Worm (Caenorhabditis elegans): Measurements from ENCODE around the gene tub-1.

ce11 chrII:8126132-8126531 is 30.6 kb downstream of the tub-1 start:
- no peak for TF ChIP-seq pha-4 (tag; optimal IDR thresholded peaks at IDR 0.05)
- no peak for TF ChIP-seq tbx-2 (tag; optimal IDR thresholded peaks at IDR 0.05)
- no peak for TF ChIP-seq fkh-10 (GFP tag; optimal IDR thresholded peaks at IDR 0.05)
- no peak for TF ChIP-seq unc-55 (GFP tag; optimal IDR thresholded peaks at IDR 0.05)
- TF ChIP-seq Y22D7AL.16 (tag; optimal IDR thresholded peaks at IDR 0.05) = no peak
- no peak for TF ChIP-seq T23F11.4 (GFP tag; optimal IDR thresholded peaks at IDR 0.05)
- TF ChIP-seq madf-2 (tag; optimal IDR thresholded peaks at IDR 0.05) = no peak
- no peak for TF ChIP-seq ets-4 (tag; optimal IDR thresholded peaks at IDR 0.05)
- no peak for TF ChIP-seq pqm-1 (tag; optimal IDR thresholded peaks at IDR 0.05)
- no peak for TF ChIP-seq ama-1 (optimal IDR thresholded peaks at IDR 0.05)
- TF ChIP-seq elt-2 (tag; optimal IDR thresholded peaks at IDR 0.05) = no peak
- TF ChIP-seq tbx-7 (tag; optimal IDR thresholded peaks at IDR 0.05) = no peak
- TF ChIP-seq dve-1 (tag; optimal IDR thresholded peaks at IDR 0.05) = no peak

Data from whole organism, late embryonic.